Fruit fly (Drosophila melanogaster) whole organism, embryonic: Measurements from ENCODE around the gene CG17224.

Source experiments
- CG12071 ChIP-seq: fragments of 200-800 bp; sonication (Bioruptor generic); optimal IDR thresholded peaks from 3 replicates; lab custom pipeline; 2018; ENCODE audit warnings: missing biosample characterization, mild to moderate bottlenecking, missing genetic modification characterization
- CG18599 ChIP-seq: fragments of 200-800 bp; sonication (Bioruptor generic); optimal IDR thresholded peaks from 3 replicates; lab custom pipeline; 2017; ENCODE audit warnings: missing biosample characterization, missing genetic modification characterization, mild to moderate bottlenecking, moderate library complexity, missing genetic modification reagents
- CG4282 ChIP-seq: fragments of 200-800 bp; sonication (Bioruptor generic); optimal IDR thresholded peaks from 2 replicates; lab custom pipeline; 2016; ENCODE audit warnings: missing biosample characterization, missing genetic modification characterization
- CG9727 ChIP-seq: fragments of 200-800 bp; sonication (Bioruptor generic); optimal IDR thresholded peaks from 3 replicates; lab custom pipeline; 2017; ENCODE audit warnings: missing biosample characterization, mild to moderate bottlenecking, missing genetic modification characterization
- Gug ChIP-seq: fragments of 200-800 bp; sonication (Bioruptor generic); IDR thresholded peaks from 4 replicates; pipeline ENCODE4 v1.3.6; 2022; ENCODE audit warnings: missing biosample characterization, missing genetic modification characterization
- HmgZ ChIP-seq: fragments of 200-800 bp; sonication (Bioruptor generic); optimal IDR thresholded peaks from 2 replicates; lab custom pipeline; 2018; ENCODE audit warnings: missing biosample characterization, mild to moderate bottlenecking, missing genetic modification characterization
- Hr78 ChIP-seq, 2 experiments: fragments of 200-800 bp in 1 of 2; fragments of >200 bp in 1 of 2; sonication (Bioruptor generic) in 1 of 2; optimal IDR thresholded peaks; 2 replicates each; lab custom pipeline; 2017 to 2019; ENCODE audit warnings: missing biosample characterization in 2 of 2, missing genetic modification characterization in 2 of 2, mild to moderate bottlenecking in 1 of 2, moderate library complexity in 1 of 2
- NC2α ChIP-seq: fragments of 200-800 bp; sonication (Bioruptor generic); optimal IDR thresholded peaks from 2 replicates; lab custom pipeline; 2016; ENCODE audit warnings: missing biosample characterization, missing genetic modification characterization
- ac ChIP-seq: fragments of 200-800 bp; sonication (Bioruptor generic); optimal IDR thresholded peaks from 3 replicates; lab custom pipeline; 2017; ENCODE audit warnings: missing biosample characterization, mild to moderate bottlenecking, missing genetic modification characterization
- gem ChIP-seq: fragments of 200-800 bp; sonication (Bioruptor generic); optimal IDR thresholded peaks from 2 replicates; lab custom pipeline; 2019; ENCODE audit warnings: missing biosample characterization, mild to moderate bottlenecking, missing genetic modification characterization, moderate library complexity
- lola ChIP-seq, 3 experiments: fragments of >200 bp in 2 of 3; fragments of 200-800 bp in 1 of 3; sonication (Bioruptor generic) in 1 of 3; optimal IDR thresholded peaks; 2 replicates each; lab custom pipeline; 2017 to 2019; ENCODE audit warnings: missing biosample characterization in 3 of 3, missing genetic modification characterization in 3 of 3, mild to moderate bottlenecking in 1 of 3, moderate library complexity in 1 of 3
- mirr ChIP-seq: fragments of 200-800 bp; sonication (Bioruptor generic); optimal IDR thresholded peaks from 3 replicates; lab custom pipeline; 2018; ENCODE audit warnings: missing biosample characterization, mild to moderate bottlenecking, missing genetic modification characterization
- sc ChIP-seq, 3 experiments: fragments of >200 bp in 2 of 3; fragments of 200-800 bp in 1 of 3; sonication (Bioruptor generic) in 1 of 3; optimal IDR thresholded peaks; 2 replicates in 2 of 3; 3 replicates in 1 of 3; lab custom pipeline; 2017; ENCODE audit warnings: mild to moderate bottlenecking in 1 of 3, missing biosample characterization in 1 of 3, missing genetic modification characterization in 1 of 3, missing genetic modification reagents in 1 of 3

DNA sequence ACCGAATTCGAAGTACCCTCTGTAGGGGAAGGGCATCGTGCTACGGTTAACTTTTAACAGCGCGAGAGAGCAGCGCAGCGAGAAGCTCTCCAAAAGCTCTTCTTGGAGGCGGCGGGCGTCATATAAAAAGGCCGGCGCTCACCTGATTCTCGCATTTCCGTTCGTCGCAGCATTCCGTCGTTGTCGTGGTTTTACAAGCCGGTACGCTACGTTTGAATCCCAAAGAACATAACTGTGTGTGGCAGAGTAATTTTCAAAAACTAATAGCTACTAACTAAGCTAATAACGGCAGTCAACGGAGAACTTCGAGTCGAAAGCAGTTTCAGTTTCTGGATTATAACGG, 38.3 kb upstream of the CG17224 start, which contains the start of gene FASN1:
- TF ChIP-seq ac (GFP tag; lab: Kevin White, UChicago) (no peak), sc (optimal IDR thresholded peaks at IDR 0.05; lab: Kevin White, UChicago) (no peak), sc (GFP tag; optimal IDR thresholded peaks at IDR 0.05; lab: Kevin White, UChicago) (no peak), CG4282 (GFP tag; lab: Kevin White, UChicago) (peak; percentile 1), gem (tag; lab: Kevin White, UChicago) (no peak), mirr (GFP tag; lab: Kevin White, UChicago) (peak; percentile 62), HmgZ (tag; lab: Kevin White, UChicago) (no peak), CG12071 (GFP tag; lab: Kevin White, UChicago) (peak; percentile 65), Hr78 (GFP tag; optimal IDR thresholded peaks at IDR 0.05; lab: Kevin White, UChicago) (no peak), CG18599 (GFP tag; lab: Kevin White, UChicago) (no peak), CG9727 (GFP tag; lab: Kevin White, UChicago) (no peak), lola (GFP tag; optimal IDR thresholded peaks at IDR 0.05; lab: Kevin White, UChicago) (no peak), NC2α (GFP tag; lab: Kevin White, UChicago) (peak; percentile 11), Gug (peak; percentile 70; the same call in 2 of the 4 replicates)
